Worm (Caenorhabditis elegans) whole organism, L4 larva: ENCODE results near the gene Y41G9A.6.

Source experiments
- D1046.2 ChIP-seq: fragments of 200-800 bp; sonication (Bioruptor generic); IDR thresholded peaks from 2 replicates; pipeline ENCODE4 v1.3.6; 2022; ENCODE audit warnings: missing genetic modification characterization, missing compliant biosample characterization
- F10B5.3 ChIP-seq: sonication (generic microtip); optimal IDR thresholded peaks from 2 replicates; lab custom pipeline; 2016; ENCODE audit warnings: mild to moderate bottlenecking, missing genetic modification characterization, missing compliant biosample characterization
- F26F4.8 ChIP-seq: fragments of 200-800 bp; sonication (Bioruptor generic); conservative IDR thresholded peaks from 2 replicates; pipeline ENCODE4 v1.3.6; 2022; ENCODE audit warnings: missing genetic modification characterization, missing compliant biosample characterization
- F44E2.7 ChIP-seq: fragments of 200-800 bp; sonication (Bioruptor generic); IDR thresholded peaks from 2 replicates; pipeline ENCODE4 v2.1.2; 2022; ENCODE audit warnings: missing genetic modification characterization, missing compliant biosample characterization
- Y105C5A.15 ChIP-seq: fragments of 200-800 bp; sonication (Bioruptor generic); IDR thresholded peaks from 2 replicates; pipeline ENCODE4 v1.3.6; 2022; ENCODE audit warnings: missing genetic modification characterization, missing compliant biosample characterization
- Y48G9A.11 ChIP-seq: fragments of 200-800 bp; sonication (Bioruptor generic); IDR thresholded peaks from 2 replicates; pipeline ENCODE4 v1.3.6; 2022; ENCODE audit warnings: missing genetic modification reagents, missing genetic modification characterization, missing compliant biosample characterization
- Y5F2A.4 ChIP-seq: fragments of 200-800 bp; sonication (Bioruptor generic); optimal IDR thresholded peaks from 2 replicates; lab custom pipeline; 2018; ENCODE audit warnings: mild to moderate bottlenecking, missing genetic modification characterization, missing compliant biosample characterization
- Y75B8A.6 ChIP-seq: fragments of 200-800 bp; sonication (Bioruptor generic); IDR thresholded peaks from 2 replicates; pipeline ENCODE4 v1.3.6; 2022; ENCODE audit warnings: missing genetic modification reagents, missing genetic modification characterization, missing compliant biosample characterization
- ZK546.5 ChIP-seq, 2 experiments: sonication (generic microtip); optimal IDR thresholded peaks; 2 replicates each; lab custom pipeline; 2017; ENCODE audit warnings: missing biosample characterization in 2 of 2, missing genetic modification characterization in 2 of 2
- aha-1 ChIP-seq: fragments of 150-350 bp; peaks from one replicate; lab custom pipeline; 2014; ENCODE audit warnings: missing biosample characterization, missing genetic modification characterization
- ceh-28 ChIP-seq: fragments of 150-350 bp; optimal IDR thresholded peaks from 2 replicates; lab custom pipeline; 2014; ENCODE audit warnings: missing biosample characterization, missing genetic modification reagents, missing genetic modification characterization
- ceh-32 ChIP-seq: sonication (generic microtip); optimal IDR thresholded peaks from 2 replicates; lab custom pipeline; 2016; ENCODE audit warnings: mild to moderate bottlenecking, missing genetic modification characterization, missing compliant biosample characterization; ENCODE audit not compliant: poor library complexity
- ctbp-1 ChIP-seq: fragments of 200-800 bp; sonication (Bioruptor generic); IDR thresholded peaks from 2 replicates; pipeline ENCODE4 v1.3.6; 2022; ENCODE audit warnings: missing genetic modification reagents, missing genetic modification characterization, missing compliant biosample characterization
- daf-12 ChIP-seq: fragments of 150-350 bp; optimal IDR thresholded peaks from 2 replicates; lab custom pipeline; 2014; ENCODE audit warnings: missing biosample characterization, missing genetic modification reagents, missing genetic modification characterization
- daf-19 ChIP-seq: fragments of 200-800 bp; sonication (Bioruptor generic); conservative IDR thresholded peaks from 2 replicates; pipeline ENCODE4 v1.3.6; 2022; ENCODE audit warnings: missing genetic modification characterization, missing compliant biosample characterization
- dpl-1 ChIP-seq: fragments of 150-350 bp; optimal IDR thresholded peaks from 2 replicates; lab custom pipeline; 2014; ENCODE audit warnings: missing biosample characterization, missing genetic modification reagents, missing genetic modification characterization
- duxl-1 ChIP-seq: sonication (generic microtip); optimal IDR thresholded peaks from 2 replicates; lab custom pipeline; 2016; ENCODE audit warnings: mild to moderate bottlenecking, missing genetic modification characterization, moderate library complexity, missing compliant biosample characterization; ENCODE audit not compliant: poor library complexity
- egl-27 ChIP-seq: sonication (generic microtip); optimal IDR thresholded peaks from 3 replicates; lab custom pipeline; 2017; ENCODE audit warnings: missing biosample characterization, missing genetic modification reagents, missing genetic modification characterization
- egl-43 ChIP-seq: fragments of 200-800 bp; sonication (Bioruptor generic); IDR thresholded peaks from 2 replicates; pipeline ENCODE4 v1.3.6; 2022; ENCODE audit warnings: missing genetic modification reagents, missing genetic modification characterization, missing compliant biosample characterization
- gei-8 ChIP-seq: fragments of 200-800 bp; sonication (Bioruptor generic); optimal IDR thresholded peaks from 2 replicates; lab custom pipeline; 2018; ENCODE audit warnings: mild to moderate bottlenecking, missing genetic modification characterization, missing compliant biosample characterization
- jun-1 ChIP-seq: fragments of 150-350 bp; optimal IDR thresholded peaks from 2 replicates; lab custom pipeline; 2014; ENCODE audit warnings: missing biosample characterization, missing genetic modification reagents, missing genetic modification characterization
- lim-7 ChIP-seq: fragments of 200-800 bp; sonication (Bioruptor generic); IDR thresholded peaks from 2 replicates; pipeline ENCODE4 v1.3.6; 2022; ENCODE audit warnings: missing genetic modification characterization, missing compliant biosample characterization
- lin-1 ChIP-seq: fragments of 200-800 bp; sonication (Bioruptor generic); IDR thresholded peaks from 2 replicates; pipeline ENCODE4 v1.3.6; 2022; ENCODE audit warnings: missing genetic modification reagents, missing genetic modification characterization, missing compliant biosample characterization
- lin-39 ChIP-seq: fragments of 150-350 bp; optimal IDR thresholded peaks from 2 replicates; lab custom pipeline; 2014; ENCODE audit warnings: missing biosample characterization, missing genetic modification reagents, missing genetic modification characterization
- lir-3 ChIP-seq: sonication (generic microtip); optimal IDR thresholded peaks from 2 replicates; lab custom pipeline; 2016; ENCODE audit warnings: mild to moderate bottlenecking, missing genetic modification characterization, missing compliant biosample characterization
- lsy-2 ChIP-seq, 2 experiments: fragments of 150-350 bp in 1 of 2; sonication (generic microtip) in 1 of 2; optimal IDR thresholded peaks; 2 replicates each; lab custom pipeline; 2014 to 2017; ENCODE audit warnings: missing biosample characterization in 2 of 2, missing genetic modification characterization in 2 of 2
- madf-9 ChIP-seq: fragments of 200-800 bp; sonication (Bioruptor generic); conservative IDR thresholded peaks from 2 replicates; pipeline ENCODE4 v1.3.6; 2022; ENCODE audit warnings: missing genetic modification reagents, missing genetic modification characterization, missing compliant biosample characterization
- mep-1 ChIP-seq: fragments of 150-350 bp; sonication (generic microtip); optimal IDR thresholded peaks from 3 replicates; lab custom pipeline; 2014; ENCODE audit warnings: missing biosample characterization, missing genetic modification characterization
- mes-2 ChIP-seq: sonication (generic microtip); optimal IDR thresholded peaks from 2 replicates; lab custom pipeline; 2016; ENCODE audit warnings: missing genotype, mild to moderate bottlenecking, missing genetic modification characterization, missing compliant biosample characterization; ENCODE audit not compliant: poor library complexity, severe bottlenecking
- mxl-3 ChIP-seq: fragments of 200-800 bp; sonication (Bioruptor generic); optimal IDR thresholded peaks from 2 replicates; lab custom pipeline; 2018; ENCODE audit warnings: mild to moderate bottlenecking, missing genetic modification characterization, missing compliant biosample characterization
- nhr-10 ChIP-seq: fragments of 150-350 bp; optimal IDR thresholded peaks from 2 replicates; lab custom pipeline; 2014; ENCODE audit warnings: missing biosample characterization, missing genetic modification characterization
- nhr-11 ChIP-seq: fragments of 150-350 bp; optimal IDR thresholded peaks from 2 replicates; lab custom pipeline; 2014; ENCODE audit warnings: missing biosample characterization, missing genetic modification characterization
- nhr-28 ChIP-seq: fragments of 150-350 bp; optimal IDR thresholded peaks from 2 replicates; lab custom pipeline; 2014; ENCODE audit warnings: missing biosample characterization, missing genetic modification characterization
- nhr-41 ChIP-seq: fragments of 200-800 bp; sonication (Bioruptor generic); IDR thresholded peaks from 2 replicates; pipeline ENCODE4 v1.3.6; 2022; ENCODE audit warnings: missing genetic modification reagents, missing genetic modification characterization, missing compliant biosample characterization
- nhr-42 ChIP-seq: fragments of 200-800 bp; sonication (Bioruptor generic); IDR thresholded peaks from 2 replicates; pipeline ENCODE4 v1.3.6; 2022; ENCODE audit warnings: missing genetic modification characterization, missing compliant biosample characterization
- nhr-48 ChIP-seq: sonication (generic microtip); optimal IDR thresholded peaks from 2 replicates; lab custom pipeline; 2016; ENCODE audit warnings: mild to moderate bottlenecking, missing genetic modification characterization, missing compliant biosample characterization
- nhr-77 ChIP-seq: fragments of 150-350 bp; optimal IDR thresholded peaks from 2 replicates; lab custom pipeline; 2014; ENCODE audit warnings: missing biosample characterization, missing genetic modification characterization
- pha-4 ChIP-seq, 2 experiments: fragments of 150-350 bp in 1 of 2; fragments of 200-800 bp in 1 of 2; sonication (Bioruptor generic) in 1 of 2; IDR thresholded peaks in 1 of 2; optimal IDR thresholded peaks in 1 of 2; 2 replicates each; pipeline versions ENCODE4 v1.3.6 to Lab custom; 2014 to 2022; ENCODE audit warnings: missing genetic modification characterization in 2 of 2, missing genetic modification reagents in 2 of 2, missing biosample characterization in 1 of 2, missing compliant biosample characterization in 1 of 2
- php-3 ChIP-seq: fragments of 200-800 bp; sonication (Bioruptor generic); IDR thresholded peaks from 2 replicates; pipeline ENCODE4 v1.3.6; 2022; ENCODE audit warnings: missing genetic modification reagents, missing genetic modification characterization, missing compliant biosample characterization
- pqm-1 ChIP-seq: sonication (generic microtip); optimal IDR thresholded peaks from 2 replicates; lab custom pipeline; 2017; ENCODE audit warnings: missing biosample characterization, missing genetic modification characterization
- saeg-2 ChIP-seq: fragments of 200-800 bp; sonication (Bioruptor generic); IDR thresholded peaks from 2 replicates; pipeline ENCODE4 v1.3.6; 2022; ENCODE audit warnings: missing genetic modification reagents, missing genetic modification characterization, missing compliant biosample characterization
- set-16 ChIP-seq: fragments of 200-800 bp; sonication (Bioruptor generic); IDR thresholded peaks from 2 replicates; pipeline ENCODE4 v1.3.6; 2022; ENCODE audit warnings: missing genetic modification reagents, missing genetic modification characterization, missing compliant biosample characterization
- skn-1 ChIP-seq: fragments of 150-350 bp; optimal IDR thresholded peaks from 2 replicates; lab custom pipeline; 2014; ENCODE audit warnings: missing biosample characterization, missing genetic modification characterization
- snpc-1.2 ChIP-seq: fragments of 200-800 bp; sonication (Bioruptor generic); IDR thresholded peaks from 2 replicates; pipeline ENCODE4 v1.3.6; 2022; ENCODE audit warnings: missing genetic modification reagents, missing genetic modification characterization, missing compliant biosample characterization
- snpc-4 ChIP-seq: fragments of 150-350 bp; optimal IDR thresholded peaks from 2 replicates; lab custom pipeline; 2014; ENCODE audit warnings: missing biosample characterization, missing genetic modification characterization
- tag-97 ChIP-seq: fragments of 200-800 bp; sonication (Bioruptor generic); IDR thresholded peaks from 2 replicates; pipeline ENCODE4 v1.3.6; 2022; ENCODE audit warnings: missing genetic modification characterization, missing compliant biosample characterization
- unc-130 ChIP-seq: sonication (generic microtip); optimal IDR thresholded peaks from 2 replicates; lab custom pipeline; 2016; ENCODE audit warnings: missing genetic modification reagents, missing genetic modification characterization, missing compliant biosample characterization
- unc-39 ChIP-seq: sonication (generic microtip); optimal IDR thresholded peaks from 2 replicates; lab custom pipeline; 2017; ENCODE audit warnings: missing biosample characterization, missing genetic modification characterization
- zfp-2 ChIP-seq: sonication (generic microtip); optimal IDR thresholded peaks from 2 replicates; lab custom pipeline; 2016; ENCODE audit warnings: mild to moderate bottlenecking, missing genetic modification characterization, missing compliant biosample characterization
- zip-11 ChIP-seq: fragments of 200-800 bp; sonication (Bioruptor generic); IDR thresholded peaks from 2 replicates; pipeline ENCODE4 v1.3.6; 2022; ENCODE audit warnings: missing genetic modification characterization, missing compliant biosample characterization
- ztf-7 ChIP-seq: fragments of 150-350 bp; optimal IDR thresholded peaks from 2 replicates; lab custom pipeline; 2014; ENCODE audit warnings: missing biosample characterization, missing genetic modification characterization

The Y41G9A.6 gene

DNA sequence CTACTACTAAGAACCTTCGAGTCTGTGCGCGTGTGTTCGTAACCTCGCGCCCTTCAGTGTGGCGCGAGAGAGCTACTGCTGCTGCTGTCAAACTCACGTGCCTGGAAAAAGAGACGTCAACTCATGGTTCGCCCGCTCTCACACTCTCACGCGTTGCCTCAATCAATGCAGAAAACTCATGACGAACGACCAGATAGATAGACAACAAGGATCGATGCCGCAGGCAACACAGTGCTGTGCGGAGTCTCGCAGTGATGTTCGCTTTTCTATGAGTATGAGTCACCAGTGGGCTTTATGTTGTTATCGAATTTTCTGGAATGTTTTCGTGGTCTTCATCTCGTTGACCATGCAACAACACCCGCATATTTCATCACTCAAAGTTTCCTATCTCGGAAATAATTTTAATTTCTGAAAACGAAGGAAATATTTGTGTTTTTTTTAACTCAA, 32.0 kb downstream of the Y41G9A.6 start (continued):
- TF ChIP-seq F10B5.3 (tag; lab: Kevin White, UChicago), result no peak
- peak; percentile 93 for TF ChIP-seq set-16 (GFP tag; lab: Robert Waterston, UW)
- no peak for TF ChIP-seq unc-130
- peak; percentile 6 for TF ChIP-seq dpl-1
- no peak for TF ChIP-seq egl-27 (tag; lab: Kevin White, UChicago)
- no peak for TF ChIP-seq F26F4.8 (GFP tag; lab: Robert Waterston, UW)
- TF ChIP-seq nhr-42, result 0 out of 2 replicates have a peak, but pooled peaks have one; percentile 63
- peak; percentile 80; the same call in 1 of the 2 replicates for TF ChIP-seq Y75B8A.6 (GFP tag; lab: Robert Waterston, UW)
- TF ChIP-seq Y48G9A.11, result no peak
- no peak for TF ChIP-seq snpc-4
- no peak for TF ChIP-seq daf-12 (tag; lab: Kevin White, UChicago)
- 0 out of 2 replicates have a peak, but pooled peaks have one; percentile 15 for TF ChIP-seq lim-7 (GFP tag; lab: Robert Waterston, UW)
- TF ChIP-seq ZK546.5 (tag; optimal IDR thresholded peaks at IDR 0.05; lab: Kevin White, UChicago), result no peak
- 0 out of 2 replicates have a peak, but pooled peaks have one; percentile 64 for TF ChIP-seq Y105C5A.15
- TF ChIP-seq pha-4 (GFP tag; IDR thresholded peaks at IDR 0.05; lab: Robert Waterston, UW), result peak; percentile 78; the same call in 1 of the 2 replicates
- no peak for TF ChIP-seq pha-4 (tag; optimal IDR thresholded peaks at IDR 0.05; lab: Kevin White, UChicago)
- TF ChIP-seq aha-1, result peak; percentile 99
- TF ChIP-seq madf-9 (GFP tag; lab: Robert Waterston, UW), result peak; percentile 54; the same call in 1 of the 2 replicates
- 0 out of 2 replicates have a peak, but pooled peaks have one; percentile 19 for TF ChIP-seq snpc-1.2 (GFP tag; lab: Robert Waterston, UW)
- TF ChIP-seq php-3 (GFP tag; lab: Robert Waterston, UW), result peak; percentile 67; the same call in 1 of the 2 replicates
- peak; percentile 70 for TF ChIP-seq mes-2 (tag; lab: Kevin White, UChicago)
- peak; percentile 43 for TF ChIP-seq nhr-77 (tag; lab: Kevin White, UChicago)
- peak; percentile 22 for TF ChIP-seq pqm-1 (tag; lab: Kevin White, UChicago)
- TF ChIP-seq ceh-28 (tag; lab: Kevin White, UChicago), result peak; percentile 73
- TF ChIP-seq saeg-2 (GFP tag; lab: Robert Waterston, UW), result no peak
- peak; percentile 52 for TF ChIP-seq gei-8
- TF ChIP-seq F44E2.7 (GFP tag; lab: Robert Waterston, UW), result no peak
- no peak for TF ChIP-seq duxl-1
- no peak for TF ChIP-seq lin-39 (tag; lab: Kevin White, UChicago)
- peak; percentile 74 for TF ChIP-seq nhr-48 (tag; lab: Kevin White, UChicago)
- no peak for TF ChIP-seq skn-1 (tag; lab: Kevin White, UChicago)
- TF ChIP-seq ctbp-1 (GFP tag; lab: Robert Waterston, UW), result peak; percentile 91
- no peak for TF ChIP-seq unc-39
- 0 out of 2 replicates have a peak, but pooled peaks have one; percentile 50 for TF ChIP-seq nhr-41
- peak; percentile 82 to 84 for TF ChIP-seq lsy-2 (tag; optimal IDR thresholded peaks at IDR 0.05; lab: Kevin White, UChicago)
- TF ChIP-seq nhr-10 (tag; lab: Kevin White, UChicago), result peak; percentile 90
- TF ChIP-seq nhr-11 (tag; lab: Kevin White, UChicago), result peak; percentile 91
- no peak for TF ChIP-seq zip-11
- TF ChIP-seq zfp-2 (tag; lab: Kevin White, UChicago), result no peak
- no peak for TF ChIP-seq ceh-32 (tag; lab: Kevin White, UChicago)
- TF ChIP-seq mep-1 (tag; lab: Kevin White, UChicago), result peak; percentile 81
- TF ChIP-seq lir-3 (tag; lab: Kevin White, UChicago), result no peak
- TF ChIP-seq nhr-28 (tag; lab: Kevin White, UChicago), result peak; percentile 85
- TF ChIP-seq daf-19 (GFP tag; lab: Robert Waterston, UW), result no peak
- TF ChIP-seq ztf-7 (tag; lab: Kevin White, UChicago), result no peak
- TF ChIP-seq mxl-3 (GFP tag; lab: Kevin White, UChicago), result peak; percentile 60
- peak; percentile 74; the same call in 1 of the 2 replicates for TF ChIP-seq lin-1 (GFP tag; lab: Robert Waterston, UW)
- no peak for TF ChIP-seq Y5F2A.4 (GFP tag; lab: Kevin White, UChicago)
- no peak for TF ChIP-seq tag-97 (GFP tag; lab: Robert Waterston, UW)
- TF ChIP-seq egl-43 (GFP tag; lab: Robert Waterston, UW), result peak; percentile 68; the same call in 1 of the 2 replicates
- TF ChIP-seq jun-1 (tag; lab: Kevin White, UChicago), result peak; percentile 63
- 0 out of 2 replicates have a peak, but pooled peaks have one; percentile 29 for TF ChIP-seq D1046.2 (GFP tag; lab: Robert Waterston, UW)
